Worm (Caenorhabditis elegans): ENCODE results near the gene R09A8.9.

The R09A8.9 gene

ce11 chrX:12633862-12634404 lies 30.2 kb downstream of the R09A8.9 start, which contains the start of gene ivns-1:
TSS of gene ivns-1 (minus strand) at chrX:12634354.
- TF ChIP-seq hlh-11 (tag; optimal IDR thresholded peaks at IDR 0.05) (peak; percentile 70), nhr-28 (tag; optimal IDR thresholded peaks at IDR 0.05) (peak; percentile 61), Y48G9A.11 (GFP tag; IDR thresholded peaks at IDR 0.05) (no peak), unc-62 (GFP tag; optimal IDR thresholded peaks at IDR 0.05 in 1 of 2) (peak in 1 of 2 experiments; percentile 10), unc-62 (tag; optimal IDR thresholded peaks at IDR 0.05) (no peak), pqm-1 (tag; optimal IDR thresholded peaks at IDR 0.05) (peak; percentile 17), daf-16 (GFP tag; optimal IDR thresholded peaks at IDR 0.05) (no peak), daf-16 (tag; optimal IDR thresholded peaks at IDR 0.05) (peak; percentile 72), F37D6.2 (tag; optimal IDR thresholded peaks at IDR 0.05) (no peak), nhr-48 (tag; optimal IDR thresholded peaks at IDR 0.05) (peak; percentile 60), pha-4 (GFP tag; IDR thresholded peaks at IDR 0.05) (no peak), pha-4 (tag; optimal IDR thresholded peaks at IDR 0.05) (no peak), dve-1 (tag; optimal IDR thresholded peaks at IDR 0.05; ENCODE audit: insufficient read depth) (peak; percentile 55), dmd-6 (GFP tag; IDR thresholded peaks at IDR 0.05) (peak; percentile 70)

DNA sequence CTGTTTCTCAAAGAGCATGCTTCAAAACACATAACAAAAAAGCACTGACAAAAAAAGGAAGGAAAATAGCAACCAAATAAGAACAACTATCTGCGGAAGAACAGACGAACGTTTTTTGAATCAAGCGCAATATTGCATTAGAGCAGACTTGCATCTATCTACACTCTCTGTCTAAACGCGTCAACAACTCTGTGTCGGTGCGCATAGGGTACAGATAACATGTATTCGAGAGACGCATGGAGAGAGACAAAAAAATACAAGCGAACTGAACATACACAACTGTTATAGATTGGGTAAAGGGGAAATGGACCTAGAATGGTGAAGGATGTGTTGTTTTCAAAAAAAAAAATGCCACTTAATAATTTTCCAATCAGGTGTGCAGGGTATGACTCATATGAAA lies 31.3 kb downstream of the R09A8.9 start:
- TF ChIP-seq lin-39 (tag; optimal IDR thresholded peaks at IDR 0.05) (no peak), ceh-28 (tag; optimal IDR thresholded peaks at IDR 0.05) (no peak), ama-1 (optimal IDR thresholded peaks at IDR 0.05) (no peak), nhr-237 (tag; optimal IDR thresholded peaks at IDR 0.05) (no peak), ctbp-1 (GFP tag; IDR thresholded peaks at IDR 0.05) (no peak), rbr-2 (tag; optimal IDR thresholded peaks at IDR 0.05) (peak; percentile 56), ZK546.5 (tag; optimal IDR thresholded peaks at IDR 0.05) (no peak), snpc-4 (tag; optimal IDR thresholded peaks at IDR 0.05) (no peak), daf-16 (GFP tag; optimal IDR thresholded peaks at IDR 0.05) (no peak), daf-16 (tag; optimal IDR thresholded peaks at IDR 0.05) (peak; percentile 98), saeg-2 (GFP tag; IDR thresholded peaks at IDR 0.05) (no peak), Y105C5A.15 (GFP tag; IDR thresholded peaks at IDR 0.05) (no peak), madf-9 (GFP tag; conservative IDR thresholded peaks at IDR 0.05) (no peak), php-3 (GFP tag; IDR thresholded peaks at IDR 0.05) (no peak), D1046.2 (GFP tag; IDR thresholded peaks at IDR 0.05) (no peak), nhr-48 (tag; optimal IDR thresholded peaks at IDR 0.05) (peak; percentile 50), nhr-25 (tag; optimal IDR thresholded peaks at IDR 0.05; ENCODE audit: borderline replicate concordance, insufficient read depth) (peak; percentile 33), sdz-12 (GFP tag; optimal IDR thresholded peaks at IDR 0.05) (no peak), zfp-2 (tag; optimal IDR thresholded peaks at IDR 0.05) (no peak), dmd-6 (GFP tag; IDR thresholded peaks at IDR 0.05) (peak; percentile 54), R02D3.7 (tag; optimal IDR thresholded peaks at IDR 0.05) (no peak), unc-130 (GFP tag; optimal IDR thresholded peaks at IDR 0.05) (no peak), tag-97 (GFP tag; IDR thresholded peaks at IDR 0.05) (no peak), snpc-1.2 (GFP tag; IDR thresholded peaks at IDR 0.05) (no peak), pqm-1 (tag; optimal IDR thresholded peaks at IDR 0.05) (peak; percentile 45), dpl-1 (GFP tag; optimal IDR thresholded peaks at IDR 0.05) (peak; percentile 72), F49E8.2 (tag; optimal IDR thresholded peaks at IDR 0.05; ENCODE audit: borderline replicate concordance) (no peak), hmg-1.1 (GFP tag; IDR thresholded peaks at IDR 0.05) (no peak), mep-1 (tag; optimal IDR thresholded peaks at IDR 0.05) (peak; percentile 76), fos-1 (tag; optimal IDR thresholded peaks at IDR 0.05) (no peak), ceh-20 (GFP tag; IDR thresholded peaks at IDR 0.05) (no peak), T20F7.1 (GFP tag; optimal IDR thresholded peaks at IDR 0.05) (no peak), hif-1 (tag; optimal IDR thresholded peaks at IDR 0.05) (no peak), gei-8 (GFP tag; optimal IDR thresholded peaks at IDR 0.05) (no peak), ztf-7 (tag; optimal IDR thresholded peaks at IDR 0.05) (no peak), lin-38 (GFP tag; IDR thresholded peaks at IDR 0.05) (peak; percentile 80), nhr-41 (GFP tag; IDR thresholded peaks at IDR 0.05) (no peak), egl-43 (GFP tag; IDR thresholded peaks at IDR 0.05) (no peak), ceh-62 (tag; optimal IDR thresholded peaks at IDR 0.05) (no peak), F26F4.8 (GFP tag; conservative IDR thresholded peaks at IDR 0.05) (no peak), cey-2 (tag; optimal IDR thresholded peaks at IDR 0.05; ENCODE audit: borderline replicate concordance, insufficient read depth) (no peak)
